Fruit fly (Drosophila melanogaster) whole organism, wandering third instar larva: ENCODE results near the gene CG7768.

ENCODE experiments used
- Abd-B ChIP-seq: fragments of >200 bp; optimal IDR thresholded peaks from 2 replicates; lab custom pipeline; 2017; ENCODE audit warnings: missing biosample characterization, missing genetic modification characterization
- CG9705 ChIP-seq: fragments of 200-800 bp; sonication (Bioruptor generic); optimal IDR thresholded peaks from 2 replicates; lab custom pipeline; 2018; ENCODE audit warnings: missing biosample characterization, mild to moderate bottlenecking, missing genetic modification characterization
- CrebA ChIP-seq: fragments of 200-800 bp; sonication (Bioruptor generic); optimal IDR thresholded peaks from 2 replicates; lab custom pipeline; 2016; ENCODE audit warnings: missing biosample characterization, mild to moderate bottlenecking, missing genetic modification characterization, borderline replicate concordance
- Dfd ChIP-seq: fragments of >200 bp; optimal IDR thresholded peaks from 2 replicates; lab custom pipeline; 2017; ENCODE audit warnings: missing biosample characterization, missing genetic modification characterization
- Dif ChIP-seq: fragments of 200-275, 200-300 bp; sonication (Bioruptor generic); optimal IDR thresholded peaks from 2 replicates; lab custom pipeline; 2018; ENCODE audit warnings: missing biosample characterization, missing genetic modification characterization; ENCODE audit not compliant: partially characterized antibody
- GATAd ChIP-seq: sonication (Bioruptor generic); optimal IDR thresholded peaks from 2 replicates; lab custom pipeline; 2016; ENCODE audit warnings: missing biosample characterization, missing genetic modification characterization
- HLH106 ChIP-seq: fragments of 200-800 bp; optimal IDR thresholded peaks from 3 replicates; lab custom pipeline; 2019; ENCODE audit warnings: missing biosample characterization, mild to moderate bottlenecking, missing genetic modification characterization, moderate library complexity
- Hnf4 ChIP-seq: fragments of 200-800 bp; sonication (Bioruptor generic); optimal IDR thresholded peaks from 2 replicates; lab custom pipeline; 2016; ENCODE audit warnings: missing biosample characterization, mild to moderate bottlenecking, missing genetic modification characterization
- Hr78 ChIP-seq: fragments of >200 bp; optimal IDR thresholded peaks from 2 replicates; lab custom pipeline; 2017; ENCODE audit warnings: missing biosample characterization, missing genetic modification characterization
- Hr83 ChIP-seq: fragments of 200-300 bp; sonication (Bioruptor generic); optimal IDR thresholded peaks from 2 replicates; lab custom pipeline; 2016; ENCODE audit warnings: missing biosample characterization, mild to moderate bottlenecking, missing genetic modification characterization, moderate library complexity; ENCODE audit not compliant: poor library complexity, severe bottlenecking
- Jra ChIP-seq: sonication (Bioruptor generic); optimal IDR thresholded peaks from 2 replicates; lab custom pipeline; 2016; ENCODE audit warnings: missing biosample characterization, missing genetic modification characterization
- Mio ChIP-seq: sonication (Bioruptor generic); optimal IDR thresholded peaks from 2 replicates; lab custom pipeline; 2016; ENCODE audit warnings: missing biosample characterization, missing genetic modification characterization
- Myc ChIP-seq: fragments of >200 bp; optimal IDR thresholded peaks from 2 replicates; lab custom pipeline; 2017
- N ChIP-seq: fragments of >200 bp; optimal IDR thresholded peaks from 2 replicates; lab custom pipeline; 2018; ENCODE audit warnings: missing biosample characterization, missing external identifiers, missing genetic modification characterization
- OdsH ChIP-seq: fragments of 200-800 bp; sonication (Bioruptor generic); optimal IDR thresholded peaks from 2 replicates; lab custom pipeline; 2016; ENCODE audit warnings: missing biosample characterization, mild to moderate bottlenecking, missing genetic modification characterization
- Rel ChIP-seq, 2 experiments: fragments of 200-800 bp; sonication (Bioruptor generic) in 1 of 2; optimal IDR thresholded peaks; 2 replicates in 1 of 2; 3 replicates in 1 of 2; lab custom pipeline; 2016 to 2019; ENCODE audit warnings: mild to moderate bottlenecking in 2 of 2, missing biosample characterization in 2 of 2, missing genetic modification characterization in 2 of 2, moderate library complexity in 1 of 2
- Sp1 ChIP-seq: fragments of 200-800 bp; sonication (Bioruptor generic); optimal IDR thresholded peaks from 3 replicates; lab custom pipeline; 2019; ENCODE audit warnings: missing biosample characterization, mild to moderate bottlenecking, missing genetic modification characterization, moderate library complexity
- Vsx2 ChIP-seq: fragments of 200-300, 225-300 bp; sonication (Bioruptor generic); optimal IDR thresholded peaks from 2 replicates; lab custom pipeline; 2018; ENCODE audit warnings: missing biosample characterization, missing genetic modification characterization; ENCODE audit not compliant: partially characterized antibody
- br ChIP-seq: fragments of 200-800 bp; sonication (Bioruptor generic); optimal IDR thresholded peaks from 2 replicates; lab custom pipeline; 2016; ENCODE audit warnings: missing biosample characterization, missing genetic modification characterization
- dl ChIP-seq, 2 experiments: fragments of 175-275, 200-275 bp in 1 of 2; fragments of 200-275 bp in 1 of 2; sonication (Bioruptor generic); optimal IDR thresholded peaks; lab custom pipeline; 2018; ENCODE audit warnings: mild to moderate bottlenecking in 2 of 2, missing biosample characterization in 2 of 2, missing genetic modification characterization in 2 of 2, moderate library complexity in 2 of 2; ENCODE audit not compliant: partially characterized antibody in 2 of 2, insufficient read depth in 1 of 2
- dsf ChIP-seq: sonication (Bioruptor generic); optimal IDR thresholded peaks from 2 replicates; lab custom pipeline; 2016; ENCODE audit warnings: missing biosample characterization, missing genetic modification characterization, borderline replicate concordance
- ey ChIP-seq: fragments of 200-800 bp; sonication (Bioruptor generic); optimal IDR thresholded peaks from 2 replicates; lab custom pipeline; 2016; ENCODE audit warnings: missing biosample characterization, missing genetic modification characterization
- fru ChIP-seq: fragments of 200-800 bp; sonication (Bioruptor generic); optimal IDR thresholded peaks from 3 replicates; lab custom pipeline; 2016; ENCODE audit warnings: missing biosample characterization, mild to moderate bottlenecking, missing genetic modification characterization
- jim ChIP-seq: fragments of 175-275, 200-325 bp; sonication (Bioruptor generic); optimal IDR thresholded peaks from 2 replicates; lab custom pipeline; 2016; ENCODE audit warnings: missing biosample characterization, mild to moderate bottlenecking, missing genetic modification characterization
- lola ChIP-seq: fragments of >200 bp; optimal IDR thresholded peaks from 2 replicates; lab custom pipeline; 2017; ENCODE audit warnings: missing biosample characterization, missing genetic modification characterization
- pan ChIP-seq: fragments of >200 bp; optimal IDR thresholded peaks from 2 replicates; lab custom pipeline; 2017
- psq ChIP-seq: fragments of 200-800 bp; sonication (Bioruptor generic); optimal IDR thresholded peaks from 3 replicates; lab custom pipeline; 2017; ENCODE audit warnings: missing biosample characterization, mild to moderate bottlenecking, missing genetic modification characterization, moderate library complexity
- sage ChIP-seq: fragments of 200-800 bp; sonication (Bioruptor generic); optimal IDR thresholded peaks from 2 replicates; lab custom pipeline; 2016; ENCODE audit warnings: missing biosample characterization, mild to moderate bottlenecking, missing genetic modification characterization
- sv ChIP-seq: fragments of 200-800 bp; sonication (Bioruptor generic); optimal IDR thresholded peaks from 3 replicates; lab custom pipeline; 2016; ENCODE audit warnings: missing biosample characterization, missing genetic modification characterization
- tai ChIP-seq: sonication (Bioruptor generic); optimal IDR thresholded peaks from 2 replicates; lab custom pipeline; 2016; ENCODE audit warnings: missing biosample characterization, missing genetic modification characterization
- usp ChIP-seq: fragments of >200 bp; optimal IDR thresholded peaks from 2 replicates; lab custom pipeline; 2017; ENCODE audit warnings: missing biosample characterization, missing genetic modification characterization
- woc ChIP-seq: sonication (Bioruptor generic); optimal IDR thresholded peaks from 2 replicates; lab custom pipeline; 2016; ENCODE audit warnings: missing biosample characterization, mild to moderate bottlenecking, missing genetic modification characterization

CG7768 gene

dm6 chr3L:14202318-14202717 lies 15.7 kb upstream of the CG7768 start:
- TF ChIP-seq br (GFP tag; lab: Kevin White, UChicago) (peak; percentile 2), Hr78 (GFP tag; lab: Kevin White, UChicago) (no peak), psq (GFP tag; lab: Kevin White, UChicago) (peak; percentile 9), fru (GFP tag; lab: Kevin White, UChicago) (peak; percentile 11), Hnf4 (GFP tag; lab: Kevin White, UChicago) (no peak), GATAd (no peak), lola (no peak), OdsH (GFP tag; lab: Kevin White, UChicago) (no peak), CrebA (GFP tag; lab: Kevin White, UChicago) (peak; percentile 11), Vsx2 (peak; percentile 32)

dm6 chr3L:14203023-14203422 lies 15.0 kb upstream of the CG7768 start, which contains the start of gene saturn:
Gene saturn, plus strand, starts transcription at chr3L:14203323.
- TF ChIP-seq Dfd (GFP tag; lab: Kevin White, UChicago): no peak
- TF ChIP-seq usp (GFP tag; lab: Kevin White, UChicago): no peak
- no peak for TF ChIP-seq ey
- TF ChIP-seq Dif: no peak
- no peak for TF ChIP-seq Hr83 (GFP tag; lab: Kevin White, UChicago)
- TF ChIP-seq jim (GFP tag; lab: Kevin White, UChicago): no peak
- no peak for TF ChIP-seq psq (GFP tag; lab: Kevin White, UChicago)
- TF ChIP-seq dl (GFP tag; optimal IDR thresholded peaks at IDR 0.05; lab: Kevin White, UChicago; ENCODE audit: insufficient read depth in 1 of 2, partially characterized antibody in 2 of 2): no peak
- no peak for TF ChIP-seq dsf (GFP tag; lab: Kevin White, UChicago)
- TF ChIP-seq Hnf4 (GFP tag; lab: Kevin White, UChicago): no peak
- TF ChIP-seq OdsH (GFP tag; lab: Kevin White, UChicago): no peak
- TF ChIP-seq Hr78 (GFP tag; lab: Kevin White, UChicago): no peak
- no peak for TF ChIP-seq pan (lab: Kevin White, UChicago)
- no peak for TF ChIP-seq Abd-B (GFP tag; lab: Kevin White, UChicago)
- no peak for TF ChIP-seq GATAd
- no peak for TF ChIP-seq HLH106
- no peak for TF ChIP-seq Jra

dm6 chr3L:14204659-14205568 lies 13.1 kb upstream of the CG7768 start:
- peak; percentile 32 for TF ChIP-seq Dif
- no peak for TF ChIP-seq Sp1 (GFP tag; lab: Kevin White, UChicago)
- no peak for TF ChIP-seq Myc
- TF ChIP-seq fru (GFP tag; lab: Kevin White, UChicago): peak; percentile 0
- TF ChIP-seq psq (GFP tag; lab: Kevin White, UChicago): peak; percentile 19
- TF ChIP-seq dl (GFP tag; optimal IDR thresholded peaks at IDR 0.05; lab: Kevin White, UChicago; ENCODE audit: insufficient read depth in 1 of 2, partially characterized antibody in 2 of 2): peak in 1 of 2 experiments; percentile 27
- TF ChIP-seq, all 38 proteins: peak for 4

dm6 chr3L:14207361-14207760 lies 10.6 kb upstream of the CG7768 start:
- TF ChIP-seq sv (no peak), sage (GFP tag; lab: Kevin White, UChicago) (no peak), pan (lab: Kevin White, UChicago) (no peak), CG9705 (GFP tag; lab: Kevin White, UChicago) (no peak), Mio (GFP tag; lab: Kevin White, UChicago) (no peak), tai (GFP tag; lab: Kevin White, UChicago) (no peak), Dfd (GFP tag; lab: Kevin White, UChicago) (no peak), jim (GFP tag; lab: Kevin White, UChicago) (no peak), Hr83 (GFP tag; lab: Kevin White, UChicago) (no peak), dsf (GFP tag; lab: Kevin White, UChicago) (no peak), usp (GFP tag; lab: Kevin White, UChicago) (no peak), woc (GFP tag; lab: Kevin White, UChicago) (no peak), Rel (GFP tag; optimal IDR thresholded peaks at IDR 0.05; lab: Kevin White, UChicago) (no peak), Rel (tag; optimal IDR thresholded peaks at IDR 0.05; lab: Kevin White, UChicago) (no peak), GATAd (no peak), N (GFP tag; lab: Kevin White, UChicago) (no peak)
